Fruit fly (Drosophila melanogaster) whole organism, prepupa: ENCODE data around the gene CG13285.
A peak's percentile ranks its signal among the peaks of the same experiment; 100 is the strongest.

Experiments
- CG16779 ChIP-seq: fragments of 200-800 bp; sonication (Bioruptor generic); optimal IDR thresholded peaks from 3 replicates; lab custom pipeline; 2017; ENCODE audit warnings: missing biosample characterization, mild to moderate bottlenecking, missing genetic modification characterization
- CG3032 ChIP-seq: fragments of 200-800 bp; optimal IDR thresholded peaks from 2 replicates; lab custom pipeline; 2019; ENCODE audit warnings: missing biosample characterization, mild to moderate bottlenecking, missing genetic modification characterization, moderate library complexity
- CG3919 ChIP-seq: fragments of 200-800 bp; sonication (Bioruptor generic); optimal IDR thresholded peaks from 3 replicates; lab custom pipeline; 2016; ENCODE audit warnings: missing biosample characterization, missing genetic modification characterization
- CG4318 ChIP-seq: fragments of 200-800 bp; sonication (Bioruptor generic); optimal IDR thresholded peaks from 3 replicates; lab custom pipeline; 2017; ENCODE audit warnings: missing biosample characterization, mild to moderate bottlenecking, missing genetic modification characterization
- CG8119 ChIP-seq: fragments of 200-800 bp; sonication (Bioruptor generic); IDR thresholded peaks from 3 replicates; pipeline ENCODE4 v1.3.6; 2022; ENCODE audit warnings: missing biosample characterization, missing genetic modification characterization
- CG8632 ChIP-seq: fragments of 200-800 bp; sonication (Bioruptor generic); optimal IDR thresholded peaks from 3 replicates; lab custom pipeline; 2016; ENCODE audit warnings: missing biosample characterization, missing genetic modification characterization
- CG9139 ChIP-seq: fragments of 200-800 bp; sonication (Bioruptor generic); optimal IDR thresholded peaks from 3 replicates; lab custom pipeline; 2017; ENCODE audit warnings: missing biosample characterization, mild to moderate bottlenecking, missing genetic modification characterization
- Eip93F ChIP-seq: fragments of 200-800 bp; sonication (Bioruptor generic); optimal IDR thresholded peaks from 2 replicates; lab custom pipeline; 2016; ENCODE audit warnings: missing biosample characterization, mild to moderate bottlenecking, missing genetic modification characterization
- Hr38 ChIP-seq: sonication (Bioruptor generic); optimal IDR thresholded peaks from 2 replicates; lab custom pipeline; 2016; ENCODE audit warnings: missing biosample characterization, missing genetic modification characterization
- Hr39 ChIP-seq: fragments of 200-800 bp; sonication (Bioruptor generic); optimal IDR thresholded peaks from 2 replicates; lab custom pipeline; 2016; ENCODE audit warnings: missing biosample characterization, missing genetic modification characterization
- Met ChIP-seq: fragments of 200-800 bp; sonication (Bioruptor generic); optimal IDR thresholded peaks from 3 replicates; lab custom pipeline; 2016; ENCODE audit warnings: missing biosample characterization, missing genetic modification characterization
- OdsH ChIP-seq: fragments of 200-800 bp; sonication (Bioruptor generic); optimal IDR thresholded peaks from 3 replicates; lab custom pipeline; 2016; ENCODE audit warnings: missing biosample characterization, missing genetic modification characterization
- Smox ChIP-seq: fragments of 200-800 bp; sonication (Bioruptor generic); optimal IDR thresholded peaks from 3 replicates; lab custom pipeline; 2016; ENCODE audit warnings: missing biosample characterization, missing genetic modification characterization
- Sox102F ChIP-seq: fragments of 200-800 bp; sonication (Bioruptor generic); optimal IDR thresholded peaks from 2 replicates; lab custom pipeline; 2016; ENCODE audit warnings: missing biosample characterization, mild to moderate bottlenecking, missing genetic modification characterization
- Sox14 ChIP-seq: fragments of 200-800 bp; sonication (Bioruptor generic); optimal IDR thresholded peaks from 3 replicates; lab custom pipeline; 2016; ENCODE audit warnings: missing biosample characterization, missing genetic modification characterization
- dsx ChIP-seq: fragments of 200-800 bp; optimal IDR thresholded peaks from 3 replicates; lab custom pipeline; 2019; ENCODE audit warnings: missing biosample characterization, mild to moderate bottlenecking, missing genetic modification characterization, moderate library complexity; ENCODE audit not compliant: poor library complexity, severe bottlenecking
- esn ChIP-seq: fragments of 200-800 bp; sonication (Bioruptor generic); optimal IDR thresholded peaks from 2 replicates; lab custom pipeline; 2016; ENCODE audit warnings: missing biosample characterization, mild to moderate bottlenecking, missing genetic modification characterization, moderate library complexity
- fd85E ChIP-seq: fragments of 200-800 bp; sonication (Bioruptor generic); optimal IDR thresholded peaks from 3 replicates; lab custom pipeline; 2016; ENCODE audit warnings: missing biosample characterization, missing genetic modification characterization
- pdm3 ChIP-seq: fragments of 200-800 bp; sonication (Bioruptor generic); optimal IDR thresholded peaks from 3 replicates; lab custom pipeline; 2016; ENCODE audit warnings: missing biosample characterization, missing genetic modification characterization
- salr ChIP-seq, 2 experiments: fragments of 200-800 bp; sonication (Bioruptor generic); optimal IDR thresholded peaks; 3 replicates each; lab custom pipeline; 2016 to 2018; ENCODE audit warnings: missing biosample characterization in 2 of 2, missing genetic modification characterization in 2 of 2, mild to moderate bottlenecking in 1 of 2
- svp ChIP-seq: fragments of 200-800 bp; sonication (Bioruptor generic); peaks from one replicate; lab custom pipeline; 2016; ENCODE audit warnings: missing biosample characterization, missing genetic modification characterization

Gene CG13285

dm6 chr3L:5511959-5512358, 23.6 kb downstream of the CG13285 start (continued):
- TF ChIP-seq CG8119 (no peak; the same call in 2 of the 3 replicates), Eip93F (GFP tag; lab: Kevin White, UChicago) (no peak), pdm3 (GFP tag; lab: Kevin White, UChicago) (peak; percentile 66), Hr39 (GFP tag; lab: Kevin White, UChicago) (peak; percentile 79), Hr38 (no peak), salr (GFP tag; optimal IDR thresholded peaks at IDR 0.05; lab: Kevin White, UChicago) (peak in 1 of 2 experiments; percentile 67), CG3919 (GFP tag; lab: Kevin White, UChicago) (peak; percentile 84), CG4318 (no peak)

- no peak for TF ChIP-seq Sox102F (GFP tag; lab: Kevin White, UChicago)
- no peak for TF ChIP-seq Sox14 (GFP tag; lab: Kevin White, UChicago)
- no peak for TF ChIP-seq CG3919 (GFP tag; lab: Kevin White, UChicago)
- TF ChIP-seq CG3032 (tag; lab: Kevin White, UChicago) = no peak
- no peak for TF ChIP-seq CG16779 (tag; lab: Kevin White, UChicago)
- no peak for TF ChIP-seq CG8632
- no peak for TF ChIP-seq CG9139 (GFP tag; lab: Kevin White, UChicago)
- TF ChIP-seq svp (GFP tag; lab: Kevin White, UChicago) = no peak
- no peak for TF ChIP-seq Eip93F (GFP tag; lab: Kevin White, UChicago)
- TF ChIP-seq Smox = no peak
- TF ChIP-seq dsx = no peak
- no peak for TF ChIP-seq esn
- no peak for TF ChIP-seq OdsH (GFP tag; lab: Kevin White, UChicago)
These were observed 24.8 kb downstream of the CG13285 start, which contains the start of gene CG34342 for dm6 chr3L:5510760-5511159. TSS of gene CG34342 (minus strand) at chr3L:5510860.

dm6 chr3L:5498858-5499257, 36.7 kb downstream of the CG13285 start, which contains the start of gene blanks:
TSS of gene blanks (minus strand) at chr3L:5498958.
- TF ChIP-seq Met (GFP tag; lab: Kevin White, UChicago) (no peak), CG3032 (tag; lab: Kevin White, UChicago) (no peak), fd85E (GFP tag; lab: Kevin White, UChicago) (no peak), Hr39 (GFP tag; lab: Kevin White, UChicago) (no peak), CG8119 (no peak)
